Fruit fly (Drosophila melanogaster) whole organism, embryonic: ENCODE results near the gene sinu.

Experiments
- Adf1 ChIP-seq: fragments of 200-800 bp; sonication (Bioruptor generic); IDR thresholded peaks from 2 replicates; pipeline ENCODE4 v1.3.6; 2022; ENCODE audit warnings: missing biosample characterization, missing genetic modification characterization
- Aef1 ChIP-seq: fragments of 200-800 bp; sonication (Bioruptor generic); IDR thresholded peaks from 3 replicates; pipeline ENCODE4 v1.3.6; 2022; ENCODE audit warnings: missing biosample characterization, missing genetic modification characterization
- Bdp1 ChIP-seq: fragments of 200-800 bp; sonication (Bioruptor generic); optimal IDR thresholded peaks from 3 replicates; lab custom pipeline; 2016; ENCODE audit warnings: missing biosample characterization, missing genetic modification characterization
- CG10274 ChIP-seq: fragments of 200-800 bp; sonication (Bioruptor generic); optimal IDR thresholded peaks from 3 replicates; lab custom pipeline; 2017; ENCODE audit warnings: missing biosample characterization, mild to moderate bottlenecking, missing genetic modification characterization
- CG11085 ChIP-seq: fragments of 200-800 bp; sonication (Bioruptor generic); IDR thresholded peaks from 2 replicates; pipeline ENCODE4 v1.3.6; 2022; ENCODE audit warnings: missing biosample characterization, missing genetic modification characterization
- CG12659 ChIP-seq: fragments of 200-800 bp; sonication (Bioruptor generic); optimal IDR thresholded peaks from 3 replicates; lab custom pipeline; 2017; ENCODE audit warnings: mild to moderate bottlenecking, missing biosample characterization, missing genetic modification reagents, missing genetic modification characterization
- CG14050 ChIP-seq: fragments of 200-800 bp; sonication (Bioruptor generic); IDR thresholded peaks from 3 replicates; pipeline ENCODE4 v1.3.6; 2022; ENCODE audit warnings: missing biosample characterization, missing genetic modification characterization
- CG14860 ChIP-seq: fragments of 200-800 bp; sonication (Bioruptor generic); IDR thresholded peaks from 3 replicates; pipeline ENCODE4 v1.3.6; 2022; ENCODE audit warnings: missing biosample characterization, missing genetic modification characterization; ENCODE audit not compliant: partially characterized antibody
- CG15514 ChIP-seq: fragments of 200-800 bp; sonication (Bioruptor generic); optimal IDR thresholded peaks from 3 replicates; lab custom pipeline; 2017; ENCODE audit warnings: missing biosample characterization, missing genetic modification characterization, mild to moderate bottlenecking, moderate library complexity, missing genetic modification reagents
- CG17802 ChIP-seq: fragments of 200-800 bp; sonication (Bioruptor generic); optimal IDR thresholded peaks from 2 replicates; lab custom pipeline; 2018; ENCODE audit warnings: missing biosample characterization, mild to moderate bottlenecking, missing genetic modification characterization, moderate library complexity
- CG18476 ChIP-seq: fragments of 200-800 bp; sonication (Bioruptor generic); optimal IDR thresholded peaks from 2 replicates; lab custom pipeline; 2016; ENCODE audit warnings: missing biosample characterization, mild to moderate bottlenecking, missing genetic modification characterization
- CG2116 ChIP-seq: fragments of 200-800 bp; sonication (Bioruptor generic); optimal IDR thresholded peaks from 3 replicates; lab custom pipeline; 2018; ENCODE audit warnings: missing biosample characterization, mild to moderate bottlenecking, missing genetic modification characterization
- CG2889 ChIP-seq: fragments of 200-800 bp; sonication (Bioruptor generic); IDR thresholded peaks from 3 replicates; pipeline ENCODE4 v1.3.6; 2022; ENCODE audit warnings: missing biosample characterization, missing genetic modification characterization
- CG30431 ChIP-seq: fragments of 200-800 bp; sonication (Bioruptor generic); optimal IDR thresholded peaks from 2 replicates; lab custom pipeline; 2017; ENCODE audit warnings: missing biosample characterization, missing genetic modification characterization
- CG32767 ChIP-seq: fragments of 200-800 bp; sonication (Bioruptor generic); IDR thresholded peaks from 2 replicates; pipeline ENCODE4 v1.3.6; 2022; ENCODE audit warnings: missing biosample characterization, missing genetic modification characterization
- CG33213 ChIP-seq: fragments of 200-800 bp; sonication (Bioruptor generic); optimal IDR thresholded peaks from 3 replicates; lab custom pipeline; 2016; ENCODE audit warnings: missing biosample characterization, missing genetic modification characterization
- CG3995 ChIP-seq: fragments of 200-800 bp; sonication (Bioruptor generic); optimal IDR thresholded peaks from 3 replicates; lab custom pipeline; 2016; ENCODE audit warnings: missing biosample characterization, missing genetic modification characterization
- CG43689 ChIP-seq: fragments of 200-800 bp; sonication (Bioruptor generic); IDR thresholded peaks from 2 replicates; pipeline ENCODE4 v1.3.6; 2022; ENCODE audit warnings: missing biosample characterization, missing genetic modification characterization
- CG4854 ChIP-seq: fragments of 200-800 bp; sonication (Bioruptor generic); optimal IDR thresholded peaks from 2 replicates; lab custom pipeline; 2016; ENCODE audit warnings: missing biosample characterization, missing genetic modification characterization, inconsistent platforms
- CG6654 ChIP-seq: fragments of 200-800 bp; sonication (Bioruptor generic); optimal IDR thresholded peaks from 2 replicates; lab custom pipeline; 2017; ENCODE audit warnings: missing biosample characterization, mild to moderate bottlenecking, missing genetic modification characterization
- CG8290 ChIP-seq, 3 experiments: fragments of 200-800 bp; sonication (Bioruptor generic); optimal IDR thresholded peaks; 2 replicates each; lab custom pipeline; 2016 to 2019; ENCODE audit warnings: missing biosample characterization in 3 of 3, missing genetic modification characterization in 3 of 3, mild to moderate bottlenecking in 2 of 3, moderate library complexity in 1 of 3
- CG8765 ChIP-seq: fragments of 200-800 bp; sonication (Bioruptor generic); IDR thresholded peaks from 2 replicates; pipeline ENCODE4 v1.3.6; 2022; ENCODE audit warnings: missing biosample characterization, missing genetic modification characterization
- Doc3 ChIP-seq: fragments of 200-800 bp; sonication (Bioruptor generic); IDR thresholded peaks from 3 replicates; pipeline ENCODE4 v1.3.6; 2022; ENCODE audit warnings: missing biosample characterization, missing genetic modification characterization; ENCODE audit not compliant: partially characterized antibody
- Elba2 ChIP-seq: fragments of 200-800 bp; sonication (Bioruptor generic); optimal IDR thresholded peaks from 3 replicates; lab custom pipeline; 2016; ENCODE audit warnings: missing biosample characterization, missing genetic modification characterization
- Hmr ChIP-seq: fragments of 200-800 bp; sonication (Bioruptor generic); optimal IDR thresholded peaks from 3 replicates; lab custom pipeline; 2017; ENCODE audit warnings: mild to moderate bottlenecking, missing biosample characterization, missing genetic modification reagents, missing genetic modification characterization
- Pdp1 ChIP-seq, 2 experiments: fragments of 200-800 bp; sonication (Bioruptor generic); optimal IDR thresholded peaks; 3 replicates each; lab custom pipeline; 2016; ENCODE audit warnings: missing biosample characterization in 2 of 2, missing genetic modification characterization in 2 of 2, mild to moderate bottlenecking in 1 of 2, moderate library complexity in 1 of 2
- Sry-δ ChIP-seq: fragments of 200-800 bp; sonication (Bioruptor generic); optimal IDR thresholded peaks from 2 replicates; lab custom pipeline; 2016; ENCODE audit warnings: missing biosample characterization, missing genetic modification characterization
- Ssrp ChIP-seq: fragments of 200-800 bp; sonication (Bioruptor generic); optimal IDR thresholded peaks from 2 replicates; lab custom pipeline; 2018; ENCODE audit warnings: missing biosample characterization, mild to moderate bottlenecking, missing genetic modification characterization, moderate library complexity
- Xrp1 ChIP-seq: fragments of 200-800 bp; sonication (Bioruptor generic); IDR thresholded peaks from 2 replicates; pipeline ENCODE4 v1.3.6; 2022; ENCODE audit warnings: missing biosample characterization, missing genetic modification characterization
- YL-1 ChIP-seq: fragments of 200-800 bp; sonication (Bioruptor generic); optimal IDR thresholded peaks from 3 replicates; lab custom pipeline; 2017; ENCODE audit warnings: missing biosample characterization, mild to moderate bottlenecking, missing genetic modification characterization
- amos ChIP-seq: fragments of 200-800 bp; sonication (Bioruptor generic); IDR thresholded peaks from 2 replicates; pipeline ENCODE4 v1.3.6; 2022; ENCODE audit warnings: missing biosample characterization, missing genetic modification characterization; ENCODE audit not compliant: partially characterized antibody
- az2 ChIP-seq: fragments of 200-800 bp; sonication (Bioruptor generic); optimal IDR thresholded peaks from 3 replicates; lab custom pipeline; 2016; ENCODE audit warnings: missing biosample characterization, missing genetic modification characterization
- bbx ChIP-seq: fragments of 200-800 bp; sonication (Bioruptor generic); IDR thresholded peaks from 2 replicates; pipeline ENCODE4 v1.3.6; 2022; ENCODE audit warnings: missing biosample characterization, missing genetic modification characterization; ENCODE audit not compliant: partially characterized antibody
- dan ChIP-seq: fragments of 200-800 bp; sonication (Bioruptor generic); IDR thresholded peaks from 2 replicates; pipeline ENCODE4 v1.3.6; 2022; ENCODE audit warnings: missing biosample characterization, missing genetic modification characterization
- dmrt99B ChIP-seq: fragments of 200-800 bp; sonication (Bioruptor generic); optimal IDR thresholded peaks from 2 replicates; lab custom pipeline; 2018; ENCODE audit warnings: missing biosample characterization, mild to moderate bottlenecking, missing genetic modification characterization, moderate library complexity
- dpn ChIP-seq, 2 experiments: fragments of 200-800 bp; sonication (Bioruptor generic); optimal IDR thresholded peaks; 3 replicates each; lab custom pipeline; 2016; ENCODE audit warnings: missing biosample characterization in 2 of 2, missing genetic modification characterization in 2 of 2
- esg ChIP-seq: fragments of 200-800 bp; sonication (Bioruptor generic); conservative IDR thresholded peaks from 2 replicates; pipeline ENCODE4 v1.3.6; 2022; ENCODE audit warnings: missing biosample characterization, missing genetic modification characterization
- fd3F ChIP-seq: fragments of 200-800 bp; sonication (Bioruptor generic); optimal IDR thresholded peaks from 2 replicates; lab custom pipeline; 2018; ENCODE audit warnings: missing biosample characterization, mild to moderate bottlenecking, missing genetic modification characterization, moderate library complexity
- gfzf ChIP-seq: fragments of 200-800 bp; sonication (Bioruptor generic); optimal IDR thresholded peaks from 2 replicates; lab custom pipeline; 2016; ENCODE audit warnings: missing biosample characterization, mild to moderate bottlenecking, missing genetic modification characterization, moderate library complexity
- knrl ChIP-seq: fragments of 200-800 bp; sonication (Bioruptor generic); IDR thresholded peaks from 3 replicates; pipeline ENCODE4 v1.3.6; 2022; ENCODE audit warnings: missing biosample characterization, missing genetic modification characterization; ENCODE audit not compliant: partially characterized antibody
- nom ChIP-seq: fragments of 200-800 bp; sonication (Bioruptor generic); optimal IDR thresholded peaks from 2 replicates; lab custom pipeline; 2017; ENCODE audit warnings: missing biosample characterization, missing genetic modification characterization, mild to moderate bottlenecking, moderate library complexity, missing genetic modification reagents
- phol ChIP-seq: fragments of 200-800 bp; sonication (Bioruptor generic); optimal IDR thresholded peaks from 3 replicates; lab custom pipeline; 2018; ENCODE audit warnings: missing biosample characterization, mild to moderate bottlenecking, missing genetic modification characterization, moderate library complexity
- slp2 ChIP-seq: fragments of 200-800 bp; sonication (Bioruptor generic); optimal IDR thresholded peaks from 2 replicates; lab custom pipeline; 2016; ENCODE audit warnings: missing biosample characterization, missing genetic modification characterization
- tio ChIP-seq: fragments of 200-800 bp; sonication (Bioruptor generic); optimal IDR thresholded peaks from 2 replicates; lab custom pipeline; 2017; ENCODE audit warnings: missing biosample characterization, missing genetic modification characterization, inconsistent platforms
- trem ChIP-seq: fragments of 200-800 bp; optimal IDR thresholded peaks from 3 replicates; lab custom pipeline; 2019; ENCODE audit warnings: missing biosample characterization, mild to moderate bottlenecking, missing genetic modification characterization, moderate library complexity
- unpg ChIP-seq: fragments of 200-800 bp; sonication (Bioruptor generic); optimal IDR thresholded peaks from 3 replicates; lab custom pipeline; 2018; ENCODE audit warnings: missing biosample characterization, mild to moderate bottlenecking, missing genetic modification characterization, moderate library complexity
- vnd ChIP-seq: fragments of 200-800 bp; sonication (Bioruptor generic); IDR thresholded peaks from 3 replicates; pipeline ENCODE4 v1.3.6; 2022; ENCODE audit warnings: missing biosample characterization, missing genetic modification characterization; ENCODE audit not compliant: partially characterized antibody

Gene sinu

dm6 chr3L:5563309-5564182 lies 2.1 kb upstream of the sinu start, which contains the start of the genes ScsbetaG and Sras (continued):
- TF ChIP-seq bbx (GFP tag; lab: Robert Waterston, UW) (peak; percentile 32; the same call in 1 of the 2 replicates), tio (GFP tag; lab: Kevin White, UChicago) (no peak), CG4854 (GFP tag; lab: Kevin White, UChicago) (no peak), CG14860 (GFP tag; lab: Robert Waterston, UW) (no peak), CG30431 (GFP tag; lab: Kevin White, UChicago) (no peak), CG8765 (GFP tag; lab: Robert Waterston, UW) (no peak), CG2116 (GFP tag; lab: Kevin White, UChicago) (peak; percentile 10), dmrt99B (tag; lab: Kevin White, UChicago) (no peak), Bdp1 (no peak), CG2889 (no peak), Sry-δ (peak; percentile 4), CG33213 (peak; percentile 26), knrl (GFP tag; lab: Robert Waterston, UW) (0 out of 3 replicates have a peak, but pooled peaks have one; percentile 28), CG11085 (no peak), Pdp1 (GFP tag; optimal IDR thresholded peaks at IDR 0.05; lab: Kevin White, UChicago) (peak in 1 of 2 experiments; percentile 2), dan (GFP tag; lab: Robert Waterston, UW) (no peak), CG8290 (GFP tag; optimal IDR thresholded peaks at IDR 0.05; lab: Kevin White, UChicago) (no peak), CG8290 (tag; optimal IDR thresholded peaks at IDR 0.05; lab: Kevin White, UChicago) (peak in 1 of 2 experiments; percentile 63), Elba2 (GFP tag; lab: Kevin White, UChicago) (peak; percentile 35), slp2 (GFP tag; lab: Kevin White, UChicago) (no peak), CG43689 (GFP tag; lab: Robert Waterston, UW) (no peak), CG12659 (GFP tag; lab: Kevin White, UChicago) (peak; percentile 59), esg (no peak), CG18476 (GFP tag; lab: Kevin White, UChicago) (no peak), CG6654 (no peak), Aef1 (GFP tag; lab: Robert Waterston, UW) (no peak), CG10274 (no peak), CG14050 (GFP tag; lab: Robert Waterston, UW) (no peak), YL-1 (GFP tag; lab: Kevin White, UChicago) (peak; percentile 36), unpg (GFP tag; lab: Kevin White, UChicago) (no peak), Hmr (no peak), CG15514 (GFP tag; lab: Kevin White, UChicago) (peak; percentile 99), phol (peak; percentile 82), CG32767 (no peak), fd3F (GFP tag; lab: Kevin White, UChicago) (no peak), nom (peak; percentile 25), Doc3 (GFP tag; lab: Robert Waterston, UW) (peak; percentile 43; the same call in 1 of the 3 replicates), CG3995 (GFP tag; lab: Kevin White, UChicago) (peak; percentile 49), CG17802 (tag; lab: Kevin White, UChicago) (no peak), vnd (no peak), trem (peak; percentile 44), dpn (GFP tag; optimal IDR thresholded peaks at IDR 0.05; lab: Kevin White, UChicago) (no peak), amos (GFP tag; lab: Robert Waterston, UW) (peak; percentile 52; the same call in 1 of the 2 replicates), Adf1 (GFP tag; lab: Robert Waterston, UW) (no peak), gfzf (peak; percentile 87), az2 (GFP tag; lab: Kevin White, UChicago) (no peak), Xrp1 (GFP tag; lab: Robert Waterston, UW) (no peak), Ssrp (tag; lab: Kevin White, UChicago) (no peak)
